Fruit fly (Drosophila melanogaster) S2 (cell line): ENCODE measurements around the gene CG10376.

Experiments used
- CG8478 ChIP-seq: fragments of >200 bp; optimal IDR thresholded peaks from 2 replicates; lab custom pipeline; 2018
- CTCF ChIP-seq, 2 experiments: fragments of >200 bp; optimal IDR thresholded peaks; 2 replicates each; lab custom pipeline; 2018

dm6 chr2L:18742710-18743109 lies 39.8 kb upstream of the CG10376 start:
- no peak for TF ChIP-seq CG8478 (lab: Kevin White, UChicago)
- no peak for TF ChIP-seq CTCF (optimal IDR thresholded peaks at IDR 0.05; lab: Kevin White, UChicago)
